Fruit fly (Drosophila melanogaster) S2 (cell line): ENCODE measurements around the gene CG3808.

Experiments used
- CG8478 ChIP-seq: fragments of >200 bp; optimal IDR thresholded peaks from 2 replicates; lab custom pipeline; 2018
- CTCF ChIP-seq, 2 experiments: fragments of >200 bp; optimal IDR thresholded peaks; 2 replicates each; lab custom pipeline; 2018

The CG3808 gene

DNA sequence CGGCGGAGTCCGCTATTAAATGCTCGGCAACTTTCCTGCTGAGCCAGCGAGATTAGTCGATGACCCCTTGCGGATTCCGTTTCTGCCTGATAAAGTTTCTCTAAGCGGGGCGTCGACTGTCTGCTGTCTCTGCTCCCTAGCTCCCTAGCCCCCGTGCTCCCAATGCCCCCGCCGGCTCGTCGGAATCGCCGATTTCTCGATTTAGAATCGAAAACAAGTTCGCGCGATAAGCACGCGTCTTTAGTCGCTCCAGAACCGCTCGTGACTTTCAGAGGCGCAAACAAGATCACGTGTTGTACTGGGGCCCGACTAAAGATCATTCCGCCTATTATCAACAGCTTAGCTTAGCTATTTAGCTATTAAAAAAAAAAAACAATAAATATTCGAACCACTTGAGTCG, 7.6 kb downstream of the CG3808 start:
- no peak for TF ChIP-seq CG8478 (lab: Kevin White, UChicago)
- TF ChIP-seq CTCF (optimal IDR thresholded peaks at IDR 0.05; lab: Kevin White, UChicago), result no peak

- no peak for TF ChIP-seq CG8478 (lab: Kevin White, UChicago)
- no peak for TF ChIP-seq CTCF (optimal IDR thresholded peaks at IDR 0.05; lab: Kevin White, UChicago)
Observed at dm6 chr3L:18989611-18990010, 10.8 kb downstream of the CG3808 start, which contains the start of gene CG34256. Gene CG34256, minus strand, starts transcription at chr3L:18989815.

dm6 chr3L:18988055-18988819, 12.2 kb downstream of the CG3808 start, which contains the start of gene CG11619:
Gene CG11619, minus strand, starts transcription at chr3L:18988323.
- TF ChIP-seq CG8478 (lab: Kevin White, UChicago), result no peak
- TF ChIP-seq CTCF (optimal IDR thresholded peaks at IDR 0.05; lab: Kevin White, UChicago), result no peak

- TF ChIP-seq CG8478 (lab: Kevin White, UChicago) (no peak), CTCF (optimal IDR thresholded peaks at IDR 0.05; lab: Kevin White, UChicago) (no peak)
Observed at dm6 chr3L:18984661-18985060, 15.7 kb downstream of the CG3808 start, which contains the start of gene CG14075. Gene CG14075, plus strand, starts transcription at chr3L:18984961.

dm6 chr3L:18976720-18977119, 23.7 kb downstream of the CG3808 start:
- TF ChIP-seq CTCF (optimal IDR thresholded peaks at IDR 0.05; lab: Kevin White, UChicago) (no peak), CG8478 (lab: Kevin White, UChicago) (no peak)

DNA sequence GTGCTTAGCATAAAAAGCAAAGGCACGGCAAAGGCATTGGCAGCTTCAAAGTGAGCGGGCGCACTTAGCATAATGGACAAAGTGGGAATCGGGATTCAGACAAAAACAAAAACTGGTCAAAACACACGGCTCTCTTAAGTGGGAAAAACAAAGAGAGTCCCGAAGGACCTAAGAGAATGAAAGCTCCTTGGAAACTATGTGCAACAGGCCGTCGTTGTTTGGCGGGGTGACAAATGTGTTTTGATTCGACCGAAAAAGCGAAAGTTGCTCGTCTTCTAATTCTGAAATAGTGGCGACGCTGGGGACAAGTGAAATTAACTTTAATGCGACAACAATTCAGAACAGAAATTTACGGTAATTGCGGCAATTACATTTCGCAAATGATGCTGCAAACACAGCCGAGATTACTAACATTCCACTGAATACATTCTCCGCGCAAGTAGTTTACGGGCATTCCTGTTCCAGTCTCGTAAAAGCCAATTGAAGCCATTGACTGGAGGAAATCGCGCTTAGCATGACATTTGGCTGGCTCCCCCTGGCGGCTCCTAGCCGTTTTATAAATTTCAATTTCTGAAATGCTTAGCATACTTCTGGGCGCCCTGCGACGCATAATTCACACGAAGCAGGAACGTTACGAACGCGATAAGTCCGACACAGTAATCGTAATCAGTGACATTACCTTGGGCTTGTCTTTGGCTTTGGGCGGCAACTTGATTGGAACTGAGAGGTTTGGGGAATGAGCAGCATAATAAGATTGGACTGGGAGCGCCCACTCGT, 32.0 kb downstream of the CG3808 start:
- peak; percentile 87 for TF ChIP-seq CTCF (optimal IDR thresholded peaks at IDR 0.05; lab: Kevin White, UChicago)
- no peak for TF ChIP-seq CG8478 (lab: Kevin White, UChicago)

DNA sequence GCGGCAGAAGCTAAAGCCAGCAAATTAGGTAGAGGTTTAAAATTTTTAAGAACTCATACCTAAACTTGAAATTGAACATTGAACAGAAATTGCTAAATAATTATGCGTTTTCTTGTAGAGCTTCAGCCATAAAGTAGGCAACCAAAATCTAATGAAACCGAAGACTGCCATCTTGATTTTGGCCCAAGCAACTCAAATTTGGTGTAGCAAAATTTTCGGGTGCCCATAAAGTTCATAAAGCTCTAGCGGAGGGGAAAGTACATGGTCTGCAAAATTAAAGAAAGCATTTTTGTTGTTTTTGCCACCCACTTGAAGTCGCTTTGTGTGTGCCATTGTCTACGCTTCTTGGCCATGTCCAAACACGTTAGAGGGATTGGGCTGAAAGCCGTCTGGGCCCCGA, 43.4 kb downstream of the CG3808 start:
- TF ChIP-seq CG8478 (lab: Kevin White, UChicago), result no peak
- no peak for TF ChIP-seq CTCF (optimal IDR thresholded peaks at IDR 0.05; lab: Kevin White, UChicago)

DNA sequence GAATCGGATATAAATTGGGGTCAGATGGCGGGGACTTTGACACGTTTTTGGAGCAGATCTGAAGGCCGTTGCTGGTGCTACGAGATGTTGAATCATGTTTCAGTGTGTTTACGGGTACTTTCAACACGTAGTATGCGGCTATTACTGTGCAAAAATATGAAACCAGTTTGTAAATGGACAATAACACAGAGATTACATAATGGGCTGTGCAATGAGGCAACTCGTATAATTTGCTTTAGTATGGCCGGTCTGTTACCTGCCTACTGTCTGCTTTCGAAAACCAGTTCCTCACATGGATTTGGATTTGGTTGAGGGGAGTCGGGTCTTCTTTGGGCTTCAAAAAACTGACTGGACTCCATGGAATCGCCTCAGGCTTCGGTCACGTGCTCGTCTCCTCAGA, 48.0 kb downstream of the CG3808 start:
- no peak for TF ChIP-seq CG8478 (lab: Kevin White, UChicago)
- TF ChIP-seq CTCF (optimal IDR thresholded peaks at IDR 0.05; lab: Kevin White, UChicago), result no peak

DNA sequence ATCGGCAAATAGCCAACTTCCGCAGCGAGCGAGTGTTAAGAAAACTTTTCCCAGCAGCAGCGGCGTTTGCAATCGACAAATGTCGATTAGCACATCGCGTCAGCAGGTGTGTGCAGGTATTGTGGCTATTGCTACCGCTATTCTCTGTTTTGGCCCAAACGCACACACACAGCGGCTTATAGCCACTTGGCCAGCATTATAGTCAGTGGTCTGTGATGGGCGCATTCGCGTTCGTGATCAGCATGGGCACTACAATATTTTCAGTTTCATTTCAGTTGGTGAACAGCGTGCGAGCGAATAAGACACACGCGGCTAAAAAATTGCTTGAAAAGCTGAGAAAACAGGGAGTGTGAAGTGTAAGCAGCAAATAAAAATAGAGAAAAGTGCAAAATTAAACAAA, 50.0 kb downstream of the CG3808 start, which contains the start of gene CG6836:
CG6836 (plus strand) TSS at position 271 of the 400 bp plus-strand sequence.
- TF ChIP-seq CG8478 (lab: Kevin White, UChicago), result no peak
- no peak for TF ChIP-seq CTCF (optimal IDR thresholded peaks at IDR 0.05; lab: Kevin White, UChicago)

dm6 chr3L:18949137-18949536, 51.3 kb downstream of the CG3808 start:
- TF ChIP-seq CG8478 (lab: Kevin White, UChicago) (no peak), CTCF (optimal IDR thresholded peaks at IDR 0.05; lab: Kevin White, UChicago) (no peak)
